Worm (Caenorhabditis elegans) whole organism, L2 larva: ENCODE measurements around the gene uroc-1.

Source experiments
- F13H6.1 ChIP-seq: sonication (generic microtip); optimal IDR thresholded peaks from 2 replicates; lab custom pipeline; 2016; ENCODE audit warnings: missing genetic modification characterization, missing compliant biosample characterization
- R02D3.7 ChIP-seq: fragments of 150-350 bp; optimal IDR thresholded peaks from 2 replicates; lab custom pipeline; 2014; ENCODE audit warnings: missing biosample characterization, missing genetic modification characterization
- Y55F3AM.14 ChIP-seq: fragments of 200-800 bp; sonication (Bioruptor generic); optimal IDR thresholded peaks from 2 replicates; lab custom pipeline; 2018; ENCODE audit warnings: mild to moderate bottlenecking, missing genetic modification characterization, missing compliant biosample characterization
- ZK546.5 ChIP-seq: sonication (generic microtip); optimal IDR thresholded peaks from 2 replicates; lab custom pipeline; 2017; ENCODE audit warnings: missing biosample characterization, missing genetic modification characterization
- aly-2 ChIP-seq: fragments of 150-350 bp; optimal IDR thresholded peaks from 2 replicates; lab custom pipeline; 2014; ENCODE audit warnings: missing biosample characterization, missing genetic modification characterization
- ama-1 ChIP-seq: fragments of 150-350 bp; optimal IDR thresholded peaks from 2 replicates; lab custom pipeline; 2018; ENCODE audit warnings: inconsistent platforms
- blmp-1 ChIP-seq: sonication (generic microtip); optimal IDR thresholded peaks from 2 replicates; lab custom pipeline; 2017; ENCODE audit warnings: missing genetic modification characterization, mild to moderate bottlenecking, missing compliant biosample characterization, antibody characterized with exemption, moderate library complexity; ENCODE audit not compliant: insufficient read depth
- ceh-16 ChIP-seq: fragments of 150-350 bp; optimal IDR thresholded peaks from 2 replicates; lab custom pipeline; 2014; ENCODE audit warnings: missing biosample characterization, missing genetic modification characterization
- ceh-82 ChIP-seq: fragments of 150-350 bp; optimal IDR thresholded peaks from 2 replicates; lab custom pipeline; 2014; ENCODE audit warnings: missing biosample characterization, missing genetic modification characterization
- crh-2 ChIP-seq: sonication (generic microtip); optimal IDR thresholded peaks from 2 replicates; lab custom pipeline; 2017; ENCODE audit warnings: missing biosample characterization, missing genetic modification characterization
- dmd-4 ChIP-seq: sonication (generic microtip); optimal IDR thresholded peaks from 2 replicates; lab custom pipeline; 2017; ENCODE audit warnings: missing biosample characterization, missing genetic modification characterization
- egl-27 ChIP-seq: sonication (generic microtip); optimal IDR thresholded peaks from 3 replicates; lab custom pipeline; 2017; ENCODE audit warnings: missing biosample characterization, missing genetic modification reagents, missing genetic modification characterization
- elt-1 ChIP-seq: fragments of 150-350 bp; optimal IDR thresholded peaks from 2 replicates; lab custom pipeline; 2014; ENCODE audit warnings: missing biosample characterization, missing genetic modification characterization
- elt-3 ChIP-seq: sonication (generic microtip); optimal IDR thresholded peaks from 2 replicates; lab custom pipeline; 2017; ENCODE audit warnings: missing biosample characterization, missing genetic modification characterization
- gmeb-1 ChIP-seq: fragments of 150-350 bp; optimal IDR thresholded peaks from 2 replicates; lab custom pipeline; 2014; ENCODE audit warnings: missing biosample characterization, missing genetic modification characterization
- lin-13 ChIP-seq: fragments of 150-350 bp; optimal IDR thresholded peaks from 2 replicates; lab custom pipeline; 2014; ENCODE audit warnings: missing biosample characterization, missing genetic modification reagents, missing genetic modification characterization
- lsy-2 ChIP-seq, 2 experiments: fragments of 150-350 bp in 1 of 2; sonication (generic microtip) in 1 of 2; optimal IDR thresholded peaks; 2 replicates each; lab custom pipeline; 2014 to 2017; ENCODE audit warnings: missing biosample characterization in 2 of 2, missing genetic modification characterization in 2 of 2
- mab-5 ChIP-seq: fragments of 150-350 bp; optimal IDR thresholded peaks from 2 replicates; lab custom pipeline; 2014; ENCODE audit warnings: missing biosample characterization, missing genetic modification characterization
- mbf-1 ChIP-seq: sonication (generic microtip); optimal IDR thresholded peaks from 2 replicates; lab custom pipeline; 2017; ENCODE audit warnings: missing biosample characterization, missing genetic modification characterization
- mdl-1 ChIP-seq, 2 experiments: fragments of 150-350 bp in 1 of 2; sonication (generic microtip) in 1 of 2; optimal IDR thresholded peaks; 2 replicates each; lab custom pipeline; 2017; ENCODE audit warnings: missing biosample characterization in 2 of 2, missing genetic modification characterization in 2 of 2
- nhr-10 ChIP-seq: sonication (generic microtip); optimal IDR thresholded peaks from 2 replicates; lab custom pipeline; 2017; ENCODE audit warnings: missing biosample characterization, missing genetic modification characterization
- nhr-129 ChIP-seq: fragments of 150-350 bp; optimal IDR thresholded peaks from 2 replicates; lab custom pipeline; 2014; ENCODE audit warnings: missing biosample characterization, missing genetic modification characterization
- nhr-21 ChIP-seq: fragments of 150-350 bp; optimal IDR thresholded peaks from 2 replicates; lab custom pipeline; 2014; ENCODE audit warnings: missing biosample characterization, missing genetic modification characterization
- nhr-25 ChIP-seq: fragments of 150-350 bp; sonication (generic microtip); optimal IDR thresholded peaks from 3 replicates; lab custom pipeline; 2014; ENCODE audit warnings: missing biosample characterization, missing genetic modification characterization
- nhr-6 ChIP-seq: fragments of 150-350 bp; optimal IDR thresholded peaks from 2 replicates; lab custom pipeline; 2014; ENCODE audit warnings: missing biosample characterization, missing genetic modification characterization
- nhr-77 ChIP-seq: fragments of 150-350 bp; optimal IDR thresholded peaks from 2 replicates; lab custom pipeline; 2014; ENCODE audit warnings: missing biosample characterization, missing genetic modification characterization
- peb-1 ChIP-seq: fragments of 150-350 bp; optimal IDR thresholded peaks from 2 replicates; lab custom pipeline; 2014; ENCODE audit warnings: missing biosample characterization, missing genetic modification characterization
- sem-4 ChIP-seq: fragments of 150-350 bp; optimal IDR thresholded peaks from 2 replicates; lab custom pipeline; 2014; ENCODE audit warnings: missing biosample characterization, missing genetic modification reagents, missing genetic modification characterization
- skn-1 ChIP-seq: sonication (generic microtip); optimal IDR thresholded peaks from 2 replicates; lab custom pipeline; 2017; ENCODE audit warnings: missing biosample characterization, missing genetic modification characterization
- sma-3 ChIP-seq: sonication (generic microtip); optimal IDR thresholded peaks from 2 replicates; lab custom pipeline; 2016; ENCODE audit warnings: missing genetic modification reagents, missing genetic modification characterization, missing compliant biosample characterization
- snpc-4 ChIP-seq: fragments of 150-350 bp; optimal IDR thresholded peaks from 2 replicates; lab custom pipeline; 2014; ENCODE audit warnings: missing biosample characterization, missing genetic modification characterization
- unc-39 ChIP-seq: fragments of 150-350 bp; optimal IDR thresholded peaks from 2 replicates; lab custom pipeline; 2014; ENCODE audit warnings: missing biosample characterization, missing genetic modification characterization
- unc-55 ChIP-seq: fragments of 150-350 bp; sonication (generic microtip); optimal IDR thresholded peaks from 3 replicates; lab custom pipeline; 2014; ENCODE audit warnings: missing biosample characterization, missing genetic modification reagents, missing genetic modification characterization
- unc-62 ChIP-seq: fragments of 150-350 bp; optimal IDR thresholded peaks from 2 replicates; lab custom pipeline; 2014; ENCODE audit warnings: missing biosample characterization, missing genetic modification reagents, missing genetic modification characterization
- zag-1 ChIP-seq: fragments of 150-350 bp; optimal IDR thresholded peaks from 2 replicates; lab custom pipeline; 2014; ENCODE audit warnings: missing biosample characterization, missing genetic modification characterization
- ztf-1 ChIP-seq: fragments of 200-800 bp; sonication (Bioruptor generic); conservative IDR thresholded peaks from 2 replicates; pipeline ENCODE4 v1.3.6; 2022; ENCODE audit warnings: missing genetic modification characterization, missing compliant biosample characterization
- ztf-4 ChIP-seq: fragments of 150-350 bp; optimal IDR thresholded peaks from 2 replicates; lab custom pipeline; 2014; ENCODE audit warnings: missing biosample characterization, missing genetic modification characterization

The uroc-1 gene

DNA sequence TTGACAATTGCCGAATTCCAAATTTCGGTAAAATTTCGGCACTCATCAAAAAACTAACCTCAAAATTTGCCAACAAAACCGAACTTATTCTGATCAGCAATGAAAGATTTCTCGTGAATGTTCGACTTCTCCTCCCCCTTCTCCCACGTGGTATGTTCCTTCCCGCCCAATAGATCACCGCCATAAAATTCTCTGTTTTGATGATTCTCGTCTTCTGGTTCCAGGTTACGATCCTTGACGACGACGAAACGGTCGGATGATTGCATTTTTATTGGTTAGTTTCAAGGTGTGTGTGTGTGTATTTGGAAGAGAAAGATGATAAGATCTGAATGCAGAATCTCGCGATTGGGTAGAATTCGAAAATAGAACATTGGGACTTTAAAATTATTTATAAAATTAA is at the start of gene uroc-1:
Gene uroc-1, minus strand, starts transcription at position 101 of the 400 bp plus-strand sequence.
- no peak for TF ChIP-seq ztf-1 (GFP tag; lab: Robert Waterston, UW)
- TF ChIP-seq ZK546.5 (tag; lab: Kevin White, UChicago), result no peak
- TF ChIP-seq nhr-21 (tag; lab: Kevin White, UChicago), result no peak
- no peak for TF ChIP-seq peb-1 (tag; lab: Kevin White, UChicago)
- TF ChIP-seq elt-1 (tag; lab: Kevin White, UChicago), result no peak
- TF ChIP-seq nhr-10, result no peak
- TF ChIP-seq sem-4 (tag; lab: Kevin White, UChicago), result no peak
- no peak for TF ChIP-seq mab-5 (tag; lab: Kevin White, UChicago)
- no peak for TF ChIP-seq nhr-25 (tag; lab: Kevin White, UChicago)
- TF ChIP-seq F13H6.1, result no peak
- no peak for TF ChIP-seq unc-39 (tag; lab: Kevin White, UChicago)
- no peak for TF ChIP-seq nhr-6 (tag; lab: Kevin White, UChicago)

DNA sequence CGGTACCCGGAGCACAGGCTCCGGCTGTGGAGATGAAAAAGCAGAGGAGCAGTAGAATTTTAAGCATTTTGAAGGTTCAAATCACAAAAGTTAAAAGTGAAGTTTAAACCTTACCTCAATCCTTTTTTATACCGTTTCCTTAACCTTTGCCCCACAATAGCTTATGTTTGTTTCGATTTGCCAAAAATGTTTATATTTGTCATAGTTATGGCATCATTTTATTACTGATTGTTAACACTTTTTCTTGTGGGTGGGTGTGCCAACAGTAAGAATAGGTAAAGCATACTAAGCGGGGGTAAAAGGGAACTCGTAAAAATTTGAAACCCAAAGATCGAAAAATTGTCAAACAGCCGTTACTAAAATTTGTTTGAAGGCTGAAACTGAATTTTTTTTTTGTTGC is 35.9 kb upstream of the uroc-1 start, which contains the start of gene Y51H4A.8:
Gene Y51H4A.8, minus strand, starts transcription at position 101 of the 400 bp plus-strand sequence.
- TF ChIP-seq aly-2 (tag; lab: Kevin White, UChicago), result no peak
- TF ChIP-seq ZK546.5 (tag; lab: Kevin White, UChicago), result no peak
- TF ChIP-seq gmeb-1, result no peak
- no peak for TF ChIP-seq zag-1
- no peak for TF ChIP-seq ztf-4 (tag; lab: Kevin White, UChicago)
- no peak for TF ChIP-seq sem-4 (tag; lab: Kevin White, UChicago)
- no peak for TF ChIP-seq ztf-1 (GFP tag; lab: Robert Waterston, UW)
- no peak for TF ChIP-seq peb-1 (tag; lab: Kevin White, UChicago)
- TF ChIP-seq skn-1 (tag; lab: Kevin White, UChicago), result no peak
- TF ChIP-seq mbf-1 (tag; lab: Kevin White, UChicago), result no peak
- no peak for TF ChIP-seq mdl-1 (tag; optimal IDR thresholded peaks at IDR 0.05; lab: Kevin White, UChicago)
- no peak for TF ChIP-seq crh-2
- TF ChIP-seq mab-5 (tag; lab: Kevin White, UChicago), result no peak
- no peak for TF ChIP-seq Y55F3AM.14 (GFP tag; lab: Kevin White, UChicago)
- TF ChIP-seq, all 48 proteins: peak for 0

DNA sequence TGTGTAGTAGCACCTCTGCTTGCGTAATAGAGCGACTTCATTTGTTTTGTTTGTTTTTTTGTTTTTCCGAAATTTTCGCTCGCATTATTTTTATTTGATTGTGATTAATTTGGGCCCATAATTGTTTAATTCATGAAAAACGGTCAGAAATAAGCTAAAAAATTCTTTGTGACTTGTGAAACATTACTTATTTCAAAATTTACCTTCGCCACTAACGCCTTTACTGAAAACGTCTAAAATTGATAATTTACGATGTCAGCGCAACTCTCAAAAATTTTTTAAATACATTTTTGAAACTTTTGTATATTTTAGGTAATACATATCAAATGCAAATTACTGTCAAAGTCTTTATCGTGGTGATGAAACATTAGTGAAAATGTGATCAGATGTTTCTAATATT is 18.4 kb upstream of the uroc-1 start:
- TF ChIP-seq mab-5 (tag; lab: Kevin White, UChicago), result no peak
- no peak for TF ChIP-seq R02D3.7 (tag; lab: Kevin White, UChicago)
- TF ChIP-seq lin-13, result no peak
- TF ChIP-seq nhr-25 (tag; lab: Kevin White, UChicago), result no peak
- TF ChIP-seq lsy-2 (tag; optimal IDR thresholded peaks at IDR 0.05; lab: Kevin White, UChicago), result no peak
- no peak for TF ChIP-seq unc-39 (tag; lab: Kevin White, UChicago)
- TF ChIP-seq, all 48 proteins: peak for 0

DNA sequence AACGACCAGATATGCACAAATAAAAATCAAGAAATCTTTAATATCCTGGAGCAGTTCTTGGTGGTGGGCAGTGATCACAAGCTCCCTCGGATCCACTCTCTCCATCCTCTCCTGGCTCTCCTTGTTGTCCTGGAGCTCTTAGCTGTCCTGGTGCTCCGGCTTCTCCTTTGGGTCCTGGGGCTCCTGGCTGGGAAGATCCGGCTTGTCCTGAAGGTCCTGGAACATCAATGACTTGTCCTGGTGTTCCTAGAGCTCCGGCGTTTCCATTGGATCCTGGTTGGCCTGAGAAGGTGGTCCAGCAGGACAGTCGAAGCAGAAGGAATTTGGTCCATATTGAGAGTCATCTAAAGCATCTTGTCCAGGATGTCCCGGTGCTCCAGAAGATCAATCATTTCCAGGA is 8.9 kb upstream of the uroc-1 start:
- no peak for TF ChIP-seq ama-1 (lab: Kevin White, UChicago)
- TF ChIP-seq elt-1 (tag; lab: Kevin White, UChicago), result no peak
- TF ChIP-seq aly-2 (tag; lab: Kevin White, UChicago), result no peak
- TF ChIP-seq gmeb-1, result no peak
- TF ChIP-seq unc-55 (GFP tag; lab: Kevin White, UChicago), result no peak
- TF ChIP-seq ceh-82, result no peak
- no peak for TF ChIP-seq ceh-16 (tag; lab: Kevin White, UChicago)
- TF ChIP-seq crh-2, result no peak
- TF ChIP-seq sem-4 (tag; lab: Kevin White, UChicago), result no peak
- TF ChIP-seq blmp-1 (tag; lab: Kevin White, UChicago), result no peak
- no peak for TF ChIP-seq elt-3
- no peak for TF ChIP-seq unc-39 (tag; lab: Kevin White, UChicago)
- TF ChIP-seq nhr-77, result no peak
- no peak for TF ChIP-seq nhr-129 (tag; lab: Kevin White, UChicago)
- no peak for TF ChIP-seq lin-13

DNA sequence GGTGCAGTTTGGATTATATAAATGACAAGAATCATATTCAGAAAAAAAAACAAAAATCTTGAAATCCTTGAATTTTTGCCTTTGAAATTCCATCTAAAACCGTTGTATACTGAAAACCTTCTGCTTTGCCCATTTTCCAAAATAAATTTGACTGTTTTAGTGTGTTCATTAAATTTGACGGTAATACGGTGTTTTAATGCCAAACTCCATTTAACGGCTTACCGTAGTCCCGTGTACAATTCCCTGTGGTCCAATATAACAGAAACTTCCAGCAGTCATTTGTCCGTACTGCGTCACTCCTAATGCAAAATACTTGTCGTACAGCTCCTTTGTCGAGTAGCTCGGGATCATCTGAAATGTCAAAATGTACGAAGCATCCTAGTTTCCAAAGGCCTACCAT is 2.0 kb downstream of the uroc-1 start:
- TF ChIP-seq sma-3 (no peak), skn-1 (tag; lab: Kevin White, UChicago) (no peak), snpc-4 (tag; lab: Kevin White, UChicago) (no peak), lsy-2 (tag; optimal IDR thresholded peaks at IDR 0.05; lab: Kevin White, UChicago) (no peak), F13H6.1 (no peak), dmd-4 (tag; lab: Kevin White, UChicago) (no peak), nhr-129 (tag; lab: Kevin White, UChicago) (no peak), mbf-1 (tag; lab: Kevin White, UChicago) (no peak), egl-27 (tag; lab: Kevin White, UChicago) (no peak), gmeb-1 (no peak), unc-62 (GFP tag; lab: Kevin White, UChicago) (no peak), sem-4 (tag; lab: Kevin White, UChicago) (no peak), nhr-21 (tag; lab: Kevin White, UChicago) (no peak), ZK546.5 (tag; lab: Kevin White, UChicago) (no peak), aly-2 (tag; lab: Kevin White, UChicago) (no peak), peb-1 (tag; lab: Kevin White, UChicago) (no peak), Y55F3AM.14 (GFP tag; lab: Kevin White, UChicago) (no peak)
- TF ChIP-seq, all 48 proteins: peak for 0
